Worm (Caenorhabditis elegans) whole organism, late embryonic: ENCODE data around the gene C52E2.4.

Experiments used
- ama-1 ChIP-seq: fragments of 150-350 bp; optimal IDR thresholded peaks from 2 replicates; lab custom pipeline; 2014
- fax-1 ChIP-seq: sonication (generic microtip); optimal IDR thresholded peaks from 2 replicates; lab custom pipeline; 2016; ENCODE audit warnings: missing genotype, missing genetic modification characterization, missing compliant biosample characterization
- pag-3 ChIP-seq: sonication (generic microtip); optimal IDR thresholded peaks from 2 replicates; lab custom pipeline; 2016; ENCODE audit warnings: missing compliant biosample characterization, missing genetic modification characterization, borderline replicate concordance
- pha-2 ChIP-seq: sonication (generic microtip); optimal IDR thresholded peaks from 2 replicates; lab custom pipeline; 2017; ENCODE audit warnings: mild to moderate bottlenecking, missing genetic modification characterization, missing compliant biosample characterization
- pqm-1 ChIP-seq: sonication (generic microtip); optimal IDR thresholded peaks from 2 replicates; lab custom pipeline; 2016; ENCODE audit warnings: missing genetic modification characterization, missing compliant biosample characterization
- unc-42 ChIP-seq: sonication (generic microtip); optimal IDR thresholded peaks from 2 replicates; lab custom pipeline; 2016; ENCODE audit warnings: missing genotype, missing genetic modification characterization, missing compliant biosample characterization

- no peak for TF ChIP-seq pqm-1 (tag; lab: Kevin White, UChicago)
- no peak for TF ChIP-seq fax-1 (tag; lab: Kevin White, UChicago)
- no peak for TF ChIP-seq unc-42 (tag; lab: Kevin White, UChicago)
- no peak for TF ChIP-seq ama-1
- no peak for TF ChIP-seq pag-3 (tag; lab: Kevin White, UChicago)
- no peak for TF ChIP-seq pha-2 (tag; lab: Kevin White, UChicago)
Observed at ce11 chrII:1889071-1889470, 46.1 kb downstream of the C52E2.4 start, which contains the start of gene math-8.
